Fruit fly (Drosophila melanogaster) whole organism, embryonic: Measurements from ENCODE around the gene SPH93.

ENCODE experiments used
- Abd-B ChIP-seq: fragments of 200-800 bp; sonication (Bioruptor generic); optimal IDR thresholded peaks from 2 replicates; lab custom pipeline; 2018; ENCODE audit warnings: missing biosample characterization, mild to moderate bottlenecking, missing genetic modification characterization, moderate library complexity
- Ada2b ChIP-seq: fragments of 200-800 bp; sonication (Bioruptor generic); IDR thresholded peaks from 2 replicates; pipeline ENCODE4 v1.3.6; 2022; ENCODE audit warnings: missing biosample characterization, missing genetic modification characterization
- Atf3 ChIP-seq: fragments of 200-800 bp; sonication (Bioruptor generic); optimal IDR thresholded peaks from 3 replicates; lab custom pipeline; 2016; ENCODE audit warnings: missing biosample characterization, missing genetic modification characterization
- CG10654 ChIP-seq: fragments of 200-800 bp; sonication (Bioruptor generic); optimal IDR thresholded peaks from 2 replicates; lab custom pipeline; 2016; ENCODE audit warnings: missing biosample characterization, missing genetic modification characterization
- CG10959 ChIP-seq: fragments of 200-800 bp; sonication (Bioruptor generic); IDR thresholded peaks from 2 replicates; pipeline ENCODE4 v1.3.6; 2022; ENCODE audit warnings: missing biosample characterization, missing genetic modification characterization
- CG10979 ChIP-seq: fragments of 200-800 bp; sonication (Bioruptor generic); optimal IDR thresholded peaks from 2 replicates; lab custom pipeline; 2018; ENCODE audit warnings: missing biosample characterization, mild to moderate bottlenecking, missing genetic modification characterization, moderate library complexity
- CG11560 ChIP-seq: fragments of 200-800 bp; sonication (Bioruptor generic); IDR thresholded peaks from 3 replicates; pipeline ENCODE4 v1.3.6; 2022; ENCODE audit warnings: missing biosample characterization, missing genetic modification characterization
- CG12236 ChIP-seq: fragments of 200-800 bp; sonication (Bioruptor generic); optimal IDR thresholded peaks from 2 replicates; lab custom pipeline; 2016; ENCODE audit warnings: missing biosample characterization, missing genetic modification characterization
- CG13775 ChIP-seq: fragments of 200-800 bp; sonication (Bioruptor generic); optimal IDR thresholded peaks from 3 replicates; lab custom pipeline; 2017; ENCODE audit warnings: missing biosample characterization, mild to moderate bottlenecking, missing genetic modification characterization
- CG14441 ChIP-seq: fragments of 200-800 bp; sonication (Bioruptor generic); IDR thresholded peaks from 2 replicates; pipeline ENCODE4 v1.3.6; 2022; ENCODE audit warnings: missing biosample characterization, missing genetic modification characterization
- CG15011 ChIP-seq: fragments of 200-800 bp; sonication (Bioruptor generic); optimal IDR thresholded peaks from 3 replicates; lab custom pipeline; 2018; ENCODE audit warnings: missing biosample characterization, mild to moderate bottlenecking, missing genetic modification characterization
- CG1602 ChIP-seq: fragments of 200-800 bp; sonication (Bioruptor generic); optimal IDR thresholded peaks from 3 replicates; lab custom pipeline; 2016; ENCODE audit warnings: missing biosample characterization, missing genetic modification characterization
- CG17612 ChIP-seq: fragments of 200-800 bp; sonication (Bioruptor generic); IDR thresholded peaks from 2 replicates; pipeline ENCODE4 v1.3.6; 2022; ENCODE audit warnings: missing biosample characterization, missing genetic modification characterization
- CG2712 ChIP-seq: fragments of 200-800 bp; optimal IDR thresholded peaks from 3 replicates; lab custom pipeline; 2019; ENCODE audit warnings: missing biosample characterization, mild to moderate bottlenecking, missing genetic modification characterization, moderate library complexity
- CG2875 ChIP-seq: fragments of 200-800 bp; sonication (Bioruptor generic); optimal IDR thresholded peaks from 2 replicates; lab custom pipeline; 2017; ENCODE audit warnings: missing biosample characterization, mild to moderate bottlenecking, missing genetic modification characterization, missing genetic modification reagents
- CG30431 ChIP-seq: fragments of 200-800 bp; sonication (Bioruptor generic); optimal IDR thresholded peaks from 2 replicates; lab custom pipeline; 2017; ENCODE audit warnings: missing biosample characterization, missing genetic modification characterization
- CG32767 ChIP-seq: fragments of 200-800 bp; sonication (Bioruptor generic); IDR thresholded peaks from 2 replicates; pipeline ENCODE4 v1.3.6; 2022; ENCODE audit warnings: missing biosample characterization, missing genetic modification characterization
- CG32772 ChIP-seq: fragments of 200-800 bp; sonication (Bioruptor generic); IDR thresholded peaks from 2 replicates; pipeline ENCODE4 v1.3.6; 2022; ENCODE audit warnings: missing biosample characterization, missing genetic modification characterization
- CG4282 ChIP-seq: fragments of 200-800 bp; sonication (Bioruptor generic); optimal IDR thresholded peaks from 2 replicates; lab custom pipeline; 2016; ENCODE audit warnings: missing biosample characterization, missing genetic modification characterization
- CG4360 ChIP-seq: fragments of 200-800 bp; sonication (Bioruptor generic); IDR thresholded peaks from 2 replicates; pipeline ENCODE4 v1.3.6; 2022; ENCODE audit warnings: missing biosample characterization, missing genetic modification characterization
- CG43689 ChIP-seq: fragments of 200-800 bp; sonication (Bioruptor generic); IDR thresholded peaks from 2 replicates; pipeline ENCODE4 v1.3.6; 2022; ENCODE audit warnings: missing biosample characterization, missing genetic modification characterization
- CG9817 ChIP-seq: fragments of 200-800 bp; sonication (Bioruptor generic); optimal IDR thresholded peaks from 2 replicates; lab custom pipeline; 2018; ENCODE audit warnings: missing biosample characterization, mild to moderate bottlenecking, missing genetic modification characterization, moderate library complexity
- CrebB ChIP-seq: fragments of 200-800 bp; sonication (Bioruptor generic); optimal IDR thresholded peaks from 3 replicates; lab custom pipeline; 2018; ENCODE audit warnings: missing biosample characterization, mild to moderate bottlenecking, missing genetic modification characterization
- Fer1 ChIP-seq: fragments of 200-800 bp; sonication (Bioruptor generic); optimal IDR thresholded peaks from 2 replicates; lab custom pipeline; 2017; ENCODE audit warnings: missing biosample characterization, mild to moderate bottlenecking, missing genetic modification characterization
- Hey ChIP-seq: fragments of 200-800 bp; sonication (Bioruptor generic); optimal IDR thresholded peaks from 3 replicates; lab custom pipeline; 2018; ENCODE audit warnings: missing biosample characterization, mild to moderate bottlenecking, missing genetic modification characterization
- Kr ChIP-seq: fragments of 200-800 bp; sonication (Bioruptor generic); optimal IDR thresholded peaks from 2 replicates; lab custom pipeline; 2017; ENCODE audit warnings: missing biosample characterization, mild to moderate bottlenecking, missing genetic modification characterization
- Med ChIP-seq: fragments of 200-800 bp; sonication (Bioruptor generic); peaks from one replicate; lab custom pipeline; 2016; ENCODE audit warnings: missing biosample characterization, missing genetic modification characterization, mild to moderate bottlenecking, inconsistent platforms, moderate library complexity
- Mes4 ChIP-seq: fragments of 200-800 bp; sonication (Bioruptor generic); optimal IDR thresholded peaks from 2 replicates; lab custom pipeline; 2016; ENCODE audit warnings: missing biosample characterization, missing genetic modification characterization
- Stat92E ChIP-seq, 3 experiments: fragments of >200 bp in 2 of 3; fragments of 200-800 bp in 1 of 3; sonication (Bioruptor generic) in 1 of 3; optimal IDR thresholded peaks; 2 replicates each; lab custom pipeline; 2017 to 2019; ENCODE audit warnings: missing biosample characterization in 3 of 3, missing genetic modification characterization in 3 of 3, mild to moderate bottlenecking in 1 of 3, moderate library complexity in 1 of 3
- Xbp1 ChIP-seq: fragments of 200-800 bp; sonication (Bioruptor generic); optimal IDR thresholded peaks from 3 replicates; lab custom pipeline; 2016; ENCODE audit warnings: missing biosample characterization, mild to moderate bottlenecking, missing genetic modification characterization
- al ChIP-seq: fragments of 200-800 bp; sonication (Bioruptor generic); IDR thresholded peaks from 2 replicates; pipeline ENCODE4 v1.3.6; 2022; ENCODE audit warnings: missing biosample characterization, missing genetic modification characterization
- ase ChIP-seq: fragments of 200-800 bp; sonication (Bioruptor generic); IDR thresholded peaks from 3 replicates; pipeline ENCODE4 v1.3.6; 2022; ENCODE audit warnings: missing biosample characterization, missing genetic modification characterization
- ash1 ChIP-seq: fragments of 200-800 bp; sonication (Bioruptor generic); optimal IDR thresholded peaks from 2 replicates; lab custom pipeline; 2018; ENCODE audit warnings: missing biosample characterization, mild to moderate bottlenecking, missing genetic modification characterization
- cato ChIP-seq: fragments of 200-800 bp; sonication (Bioruptor generic); optimal IDR thresholded peaks from 2 replicates; lab custom pipeline; 2016; ENCODE audit warnings: missing biosample characterization, missing genetic modification characterization, borderline replicate concordance
- emc ChIP-seq: fragments of 200-800 bp; sonication (Bioruptor generic); optimal IDR thresholded peaks from 2 replicates; lab custom pipeline; 2016; ENCODE audit warnings: missing biosample characterization, missing genetic modification characterization
- eyg ChIP-seq: fragments of 200-800 bp; sonication (Bioruptor generic); optimal IDR thresholded peaks from 3 replicates; lab custom pipeline; 2016; ENCODE audit warnings: missing biosample characterization, missing genetic modification characterization
- gfzf ChIP-seq: fragments of 200-800 bp; sonication (Bioruptor generic); optimal IDR thresholded peaks from 2 replicates; lab custom pipeline; 2016; ENCODE audit warnings: missing biosample characterization, mild to moderate bottlenecking, missing genetic modification characterization, moderate library complexity
- her ChIP-seq: fragments of 200-800 bp; sonication (Bioruptor generic); optimal IDR thresholded peaks from 2 replicates; lab custom pipeline; 2016; ENCODE audit warnings: missing biosample characterization, missing genetic modification characterization
- lbe ChIP-seq: fragments of 200-800 bp; sonication (Bioruptor generic); optimal IDR thresholded peaks from 2 replicates; lab custom pipeline; 2016; ENCODE audit warnings: missing biosample characterization, mild to moderate bottlenecking, missing genetic modification characterization
- lola ChIP-seq, 3 experiments: fragments of >200 bp in 2 of 3; fragments of 200-800 bp in 1 of 3; sonication (Bioruptor generic) in 1 of 3; optimal IDR thresholded peaks; 2 replicates each; lab custom pipeline; 2017 to 2019; ENCODE audit warnings: missing biosample characterization in 3 of 3, missing genetic modification characterization in 3 of 3, mild to moderate bottlenecking in 1 of 3, moderate library complexity in 1 of 3
- oc ChIP-seq: fragments of 200-800 bp; sonication (Bioruptor generic); optimal IDR thresholded peaks from 2 replicates; lab custom pipeline; 2018; ENCODE audit warnings: missing biosample characterization, mild to moderate bottlenecking, missing genetic modification characterization, moderate library complexity
- phol ChIP-seq: fragments of 200-800 bp; sonication (Bioruptor generic); optimal IDR thresholded peaks from 3 replicates; lab custom pipeline; 2018; ENCODE audit warnings: missing biosample characterization, mild to moderate bottlenecking, missing genetic modification characterization, moderate library complexity
- row ChIP-seq: fragments of 200-800 bp; sonication (Bioruptor generic); IDR thresholded peaks from 3 replicates; pipeline ENCODE4 v1.3.6; 2022; ENCODE audit warnings: missing biosample characterization, missing genetic modification characterization
- seq ChIP-seq: fragments of 200-800 bp; sonication (Bioruptor generic); IDR thresholded peaks from 2 replicates; pipeline ENCODE4 v1.3.6; 2022; ENCODE audit warnings: missing biosample characterization, missing genetic modification characterization
- sima ChIP-seq: fragments of 200-800 bp; sonication (Bioruptor generic); optimal IDR thresholded peaks from 2 replicates; lab custom pipeline; 2016; ENCODE audit warnings: missing biosample characterization, missing genetic modification characterization
- stc ChIP-seq: fragments of 200-800 bp; sonication (Bioruptor generic); IDR thresholded peaks from 2 replicates; pipeline ENCODE4 v1.3.6; 2022; ENCODE audit warnings: missing biosample characterization, missing genetic modification characterization
- stwl ChIP-seq: fragments of 200-800 bp; sonication (Bioruptor generic); optimal IDR thresholded peaks from 3 replicates; lab custom pipeline; 2018; ENCODE audit warnings: missing biosample characterization, mild to moderate bottlenecking, missing genetic modification characterization, moderate library complexity
- unpg ChIP-seq: fragments of 200-800 bp; sonication (Bioruptor generic); optimal IDR thresholded peaks from 3 replicates; lab custom pipeline; 2018; ENCODE audit warnings: missing biosample characterization, mild to moderate bottlenecking, missing genetic modification characterization, moderate library complexity
- vvl ChIP-seq: fragments of 200-800 bp; sonication (Bioruptor generic); IDR thresholded peaks from 2 replicates; pipeline ENCODE4 v1.3.6; 2022; ENCODE audit warnings: missing biosample characterization, missing genetic modification characterization
- wor ChIP-seq: fragments of 200-800 bp; sonication (Bioruptor generic); IDR thresholded peaks from 2 replicates; pipeline ENCODE4 v1.3.6; 2022; ENCODE audit warnings: missing biosample characterization, missing genetic modification characterization
- z ChIP-seq: fragments of 200-800 bp; sonication (Bioruptor generic); IDR thresholded peaks from 3 replicates; pipeline ENCODE4 v1.3.6; 2022; ENCODE audit warnings: missing biosample characterization, missing genetic modification characterization

SPH93 gene

DNA sequence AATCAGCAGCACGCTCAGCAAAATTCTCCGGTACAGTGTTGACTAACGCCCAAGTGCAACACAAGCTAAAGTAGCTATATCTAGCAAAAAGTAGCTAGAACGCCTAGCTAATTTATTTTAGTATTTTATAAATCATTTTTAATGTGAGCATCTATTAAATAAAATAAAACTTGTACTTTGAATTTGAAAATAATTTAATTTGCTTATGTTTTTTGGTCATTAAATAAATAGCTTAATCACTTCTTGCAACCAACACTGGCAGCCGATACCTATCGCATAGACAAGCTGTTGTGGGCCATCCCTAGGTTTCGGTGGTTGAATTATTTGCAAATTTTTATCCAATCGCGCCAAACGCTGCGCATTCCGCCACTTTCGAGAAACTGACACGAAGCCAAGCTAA, 45.4 kb downstream of the SPH93 start, which contains the start of the genes Polr2J and CG15141 (continued):
- TF ChIP-seq gfzf (GFP tag; lab: Kevin White, UChicago) (no peak), CG11560 (tag; lab: Robert Waterston, UW) (no peak), Hey (tag; lab: Kevin White, UChicago) (no peak), z (GFP tag; lab: Robert Waterston, UW) (no peak), CG14441 (GFP tag; lab: Robert Waterston, UW) (peak; percentile 87), lola (GFP tag; optimal IDR thresholded peaks at IDR 0.05; lab: Kevin White, UChicago) (peak in 1 of 3 experiments; percentile 88), CG9817 (tag; lab: Kevin White, UChicago) (peak; percentile 91), Abd-B (GFP tag; lab: Kevin White, UChicago) (peak; percentile 92), CG1602 (peak; percentile 87), CG32767 (GFP tag; lab: Robert Waterston, UW) (no peak; the same call in 1 of the 2 replicates), Fer1 (GFP tag; lab: Kevin White, UChicago) (no peak), CG2875 (GFP tag; lab: Kevin White, UChicago) (peak; percentile 44), Atf3 (GFP tag; lab: Kevin White, UChicago) (peak; percentile 62), CG17612 (GFP tag; lab: Robert Waterston, UW) (peak; percentile 50; the same call in 1 of the 2 replicates), oc (no peak), CG13775 (GFP tag; lab: Kevin White, UChicago) (peak; percentile 92), vvl (GFP tag; lab: Robert Waterston, UW) (peak; percentile 88), stwl (tag; lab: Kevin White, UChicago) (peak; percentile 95), CG10654 (GFP tag; lab: Kevin White, UChicago) (peak; percentile 83), ase (peak; percentile 79), Stat92E (GFP tag; optimal IDR thresholded peaks at IDR 0.05; lab: Kevin White, UChicago) (no peak), CG4282 (GFP tag; lab: Kevin White, UChicago) (no peak), unpg (GFP tag; lab: Kevin White, UChicago) (peak; percentile 88), Xbp1 (peak; percentile 92), row (GFP tag; lab: Robert Waterston, UW) (peak; percentile 97), Kr (GFP tag; lab: Kevin White, UChicago) (no peak), CrebB (tag; lab: Kevin White, UChicago) (peak; percentile 59), emc (GFP tag; lab: Kevin White, UChicago) (peak; percentile 29), CG2712 (peak; percentile 90), ash1 (no peak), CG30431 (GFP tag; lab: Kevin White, UChicago) (peak; percentile 77), her (GFP tag; lab: Kevin White, UChicago) (no peak), stc (GFP tag; lab: Robert Waterston, UW) (peak; percentile 64; the same call in 1 of the 2 replicates), cato (GFP tag; lab: Kevin White, UChicago) (peak; percentile 84), phol (tag; lab: Kevin White, UChicago) (peak; percentile 92), eyg (GFP tag; lab: Kevin White, UChicago) (no peak), CG12236 (GFP tag; lab: Kevin White, UChicago) (no peak), Mes4 (peak; percentile 63), CG10959 (GFP tag; lab: Robert Waterston, UW) (peak; percentile 52; the same call in 1 of the 2 replicates), Med (GFP tag; lab: Kevin White, UChicago) (peak; percentile 97), CG43689 (no peak), CG4360 (no peak), sima (GFP tag; lab: Kevin White, UChicago) (no peak), lbe (GFP tag; lab: Kevin White, UChicago) (peak; percentile 76), al (GFP tag; lab: Robert Waterston, UW) (peak; percentile 87), CG10979 (peak; percentile 83), wor (GFP tag; lab: Robert Waterston, UW) (peak; percentile 80), CG15011 (GFP tag; lab: Kevin White, UChicago) (peak; percentile 55), Ada2b (GFP tag; lab: Robert Waterston, UW) (peak; percentile 71), seq (GFP tag; lab: Robert Waterston, UW) (peak; percentile 40), CG32772 (GFP tag; lab: Robert Waterston, UW) (peak; percentile 92)
